Fruit fly (Drosophila melanogaster) whole organism, wandering third instar larva: ENCODE data around the gene CG2267.

Experiments
- CG32264 ChIP-seq: fragments of 200-800 bp; sonication (Bioruptor generic); optimal IDR thresholded peaks from 2 replicates; lab custom pipeline; 2016; ENCODE audit warnings: missing biosample characterization, missing genetic modification characterization
- Hnf4 ChIP-seq: fragments of 200-800 bp; sonication (Bioruptor generic); optimal IDR thresholded peaks from 2 replicates; lab custom pipeline; 2016; ENCODE audit warnings: missing biosample characterization, mild to moderate bottlenecking, missing genetic modification characterization
- Hr78 ChIP-seq: fragments of >200 bp; optimal IDR thresholded peaks from 2 replicates; lab custom pipeline; 2017; ENCODE audit warnings: missing biosample characterization, missing genetic modification characterization
- br ChIP-seq: fragments of 200-800 bp; sonication (Bioruptor generic); optimal IDR thresholded peaks from 2 replicates; lab custom pipeline; 2016; ENCODE audit warnings: missing biosample characterization, missing genetic modification characterization
- dmrt93B ChIP-seq: fragments of 200-800 bp; sonication (Bioruptor generic); optimal IDR thresholded peaks from 2 replicates; lab custom pipeline; 2018; ENCODE audit warnings: missing biosample characterization, mild to moderate bottlenecking, missing genetic modification characterization
- foxo ChIP-seq, 2 experiments: fragments of 200-800 bp; sonication (Bioruptor generic); optimal IDR thresholded peaks; 2 replicates in 1 of 2; 3 replicates in 1 of 2; lab custom pipeline; 2016 to 2017; ENCODE audit warnings: missing biosample characterization in 2 of 2, missing genetic modification characterization in 2 of 2
- fru ChIP-seq: fragments of 200-800 bp; sonication (Bioruptor generic); optimal IDR thresholded peaks from 3 replicates; lab custom pipeline; 2016; ENCODE audit warnings: missing biosample characterization, mild to moderate bottlenecking, missing genetic modification characterization
- h ChIP-seq: fragments of 200-800 bp; sonication (Bioruptor generic); optimal IDR thresholded peaks from 3 replicates; lab custom pipeline; 2016; ENCODE audit warnings: missing biosample characterization, mild to moderate bottlenecking, missing genetic modification characterization
- sage ChIP-seq: fragments of 200-800 bp; sonication (Bioruptor generic); optimal IDR thresholded peaks from 2 replicates; lab custom pipeline; 2016; ENCODE audit warnings: missing biosample characterization, mild to moderate bottlenecking, missing genetic modification characterization
- sv ChIP-seq: fragments of 200-800 bp; sonication (Bioruptor generic); optimal IDR thresholded peaks from 3 replicates; lab custom pipeline; 2016; ENCODE audit warnings: missing biosample characterization, missing genetic modification characterization
- woc ChIP-seq: sonication (Bioruptor generic); optimal IDR thresholded peaks from 2 replicates; lab custom pipeline; 2016; ENCODE audit warnings: missing biosample characterization, mild to moderate bottlenecking, missing genetic modification characterization

dm6 chr3R:30596704-30597103 lies 32.1 kb downstream of the CG2267 start, which contains the start of gene CG31019:
- TF ChIP-seq sage, result no peak
- no peak for TF ChIP-seq sv (GFP tag; lab: Kevin White, UChicago)
- no peak for TF ChIP-seq woc
- no peak for TF ChIP-seq Hnf4 (GFP tag; lab: Kevin White, UChicago)
- TF ChIP-seq h (GFP tag; lab: Kevin White, UChicago), result no peak
- TF ChIP-seq br (GFP tag; lab: Kevin White, UChicago), result no peak
- no peak for TF ChIP-seq foxo (GFP tag; optimal IDR thresholded peaks at IDR 0.05; lab: Kevin White, UChicago)
- TF ChIP-seq dmrt93B (GFP tag; lab: Kevin White, UChicago), result no peak
- no peak for TF ChIP-seq fru (GFP tag; lab: Kevin White, UChicago)
- TF ChIP-seq Hr78, result no peak
- TF ChIP-seq CG32264, result no peak
